Worm (Caenorhabditis elegans) whole organism, late embryonic: ENCODE results near the gene ugt-66.

ENCODE experiments used
- F13H6.1 ChIP-seq: sonication (generic microtip); optimal IDR thresholded peaks from 2 replicates; lab custom pipeline; 2016; ENCODE audit warnings: missing genetic modification characterization, missing compliant biosample characterization
- K02D7.2 ChIP-seq: sonication (generic microtip); optimal IDR thresholded peaks from 2 replicates; lab custom pipeline; 2017; ENCODE audit warnings: mild to moderate bottlenecking, missing genetic modification characterization, missing compliant biosample characterization
- Y22D7AL.16 ChIP-seq: sonication (generic microtip); optimal IDR thresholded peaks from 2 replicates; lab custom pipeline; 2016; ENCODE audit warnings: missing genetic modification characterization, missing compliant biosample characterization
- ahr-1 ChIP-seq: sonication (generic microtip); optimal IDR thresholded peaks from 2 replicates; lab custom pipeline; 2016; ENCODE audit warnings: missing genetic modification characterization, missing compliant biosample characterization
- ceh-14 ChIP-seq: sonication (generic microtip); optimal IDR thresholded peaks from 2 replicates; lab custom pipeline; 2016; ENCODE audit warnings: missing genotype, missing genetic modification characterization, missing compliant biosample characterization
- ceh-19 ChIP-seq: fragments of 200-800 bp; sonication (Bioruptor generic); optimal IDR thresholded peaks from 2 replicates; lab custom pipeline; 2018; ENCODE audit warnings: mild to moderate bottlenecking, missing genetic modification characterization, missing compliant biosample characterization
- ceh-22 ChIP-seq: sonication (generic microtip); optimal IDR thresholded peaks from 2 replicates; lab custom pipeline; 2017; ENCODE audit warnings: missing biosample characterization, missing genetic modification characterization
- ceh-24 ChIP-seq: sonication (generic microtip); optimal IDR thresholded peaks from 2 replicates; lab custom pipeline; 2016; ENCODE audit warnings: mild to moderate bottlenecking, missing genetic modification characterization, missing compliant biosample characterization
- ceh-34 ChIP-seq: sonication (generic microtip); optimal IDR thresholded peaks from 2 replicates; lab custom pipeline; 2016; ENCODE audit warnings: mild to moderate bottlenecking, missing genetic modification characterization, missing compliant biosample characterization
- ceh-45 ChIP-seq: fragments of 200-800 bp; sonication (Bioruptor generic); IDR thresholded peaks from 2 replicates; pipeline ENCODE4 v1.3.6; 2022; ENCODE audit warnings: missing genetic modification reagents, missing genetic modification characterization, missing compliant biosample characterization
- ceh-48 ChIP-seq: sonication (generic microtip); optimal IDR thresholded peaks from 2 replicates; lab custom pipeline; 2016; ENCODE audit warnings: missing genetic modification characterization, inconsistent platforms, missing compliant biosample characterization
- elt-4 ChIP-seq: sonication (generic microtip); optimal IDR thresholded peaks from 2 replicates; lab custom pipeline; 2016; ENCODE audit warnings: missing genetic modification characterization, missing compliant biosample characterization
- ets-4 ChIP-seq: sonication (generic microtip); optimal IDR thresholded peaks from 2 replicates; lab custom pipeline; 2016; ENCODE audit warnings: missing genetic modification characterization, missing compliant biosample characterization
- eyg-1 ChIP-seq: sonication (generic microtip); optimal IDR thresholded peaks from 2 replicates; lab custom pipeline; 2016; ENCODE audit warnings: missing genotype, missing genetic modification characterization, missing compliant biosample characterization
- fkh-10 ChIP-seq: fragments of 150-350 bp; optimal IDR thresholded peaks from 2 replicates; lab custom pipeline; 2014; ENCODE audit warnings: missing biosample characterization, missing genetic modification reagents, missing genetic modification characterization
- hlh-6 ChIP-seq: sonication (generic microtip); optimal IDR thresholded peaks from 2 replicates; lab custom pipeline; 2016; ENCODE audit warnings: missing genotype, missing genetic modification characterization, missing compliant biosample characterization
- hlh-8 ChIP-seq: sonication (generic microtip); optimal IDR thresholded peaks from 2 replicates; lab custom pipeline; 2016; ENCODE audit warnings: missing genotype, missing genetic modification characterization, missing compliant biosample characterization
- lim-6 ChIP-seq: sonication (generic microtip); optimal IDR thresholded peaks from 2 replicates; lab custom pipeline; 2016; ENCODE audit warnings: missing genetic modification characterization, missing compliant biosample characterization
- lin-11 ChIP-seq: fragments of 200-800 bp; sonication (Bioruptor generic); optimal IDR thresholded peaks from 2 replicates; lab custom pipeline; 2018; ENCODE audit warnings: mild to moderate bottlenecking, missing genetic modification characterization, missing compliant biosample characterization
- madf-2 ChIP-seq: sonication (generic microtip); optimal IDR thresholded peaks from 2 replicates; lab custom pipeline; 2017; ENCODE audit warnings: missing genetic modification characterization, missing compliant biosample characterization
- mec-3 ChIP-seq: sonication (generic microtip); optimal IDR thresholded peaks from 2 replicates; lab custom pipeline; 2016; ENCODE audit warnings: borderline replicate concordance, missing genetic modification characterization, missing compliant biosample characterization
- nhr-11 ChIP-seq: fragments of 150-350 bp; optimal IDR thresholded peaks from 2 replicates; lab custom pipeline; 2014; ENCODE audit warnings: missing biosample characterization, missing genetic modification characterization
- nhr-232 ChIP-seq: sonication (generic microtip); optimal IDR thresholded peaks from 2 replicates; lab custom pipeline; 2016; ENCODE audit warnings: missing genetic modification characterization, missing compliant biosample characterization
- npax-4 ChIP-seq: sonication (generic microtip); optimal IDR thresholded peaks from 2 replicates; lab custom pipeline; 2016; ENCODE audit warnings: missing genetic modification characterization, missing compliant biosample characterization
- pha-2 ChIP-seq: sonication (generic microtip); optimal IDR thresholded peaks from 2 replicates; lab custom pipeline; 2017; ENCODE audit warnings: mild to moderate bottlenecking, missing genetic modification characterization, missing compliant biosample characterization
- pha-4 ChIP-seq: fragments of 150-350 bp; optimal IDR thresholded peaks from 2 replicates; lab custom pipeline; 2018; ENCODE audit warnings: missing biosample characterization, missing genetic modification reagents, missing genetic modification characterization
- pqm-1 ChIP-seq: sonication (generic microtip); optimal IDR thresholded peaks from 2 replicates; lab custom pipeline; 2016; ENCODE audit warnings: missing genetic modification characterization, missing compliant biosample characterization
- ref-2 ChIP-seq: sonication (generic microtip); optimal IDR thresholded peaks from 2 replicates; lab custom pipeline; 2016; ENCODE audit warnings: missing genetic modification characterization, missing compliant biosample characterization
- rnt-1 ChIP-seq: sonication (generic microtip); optimal IDR thresholded peaks from 2 replicates; lab custom pipeline; 2016; ENCODE audit warnings: missing genetic modification characterization, missing compliant biosample characterization
- sdc-2 ChIP-seq: sonication (generic microtip); optimal IDR thresholded peaks from 2 replicates; lab custom pipeline; 2016; ENCODE audit warnings: missing genotype, missing genetic modification characterization, missing compliant biosample characterization
- sox-2 ChIP-seq: fragments of 200-800 bp; sonication (Bioruptor generic); IDR thresholded peaks from 2 replicates; pipeline ENCODE4 v1.3.6; 2022; ENCODE audit warnings: missing genetic modification reagents, missing genetic modification characterization, missing compliant biosample characterization
- sox-4 ChIP-seq: sonication (generic microtip); optimal IDR thresholded peaks from 2 replicates; lab custom pipeline; 2017; ENCODE audit warnings: mild to moderate bottlenecking, missing genetic modification characterization, inconsistent platforms, missing compliant biosample characterization
- syd-9 ChIP-seq: sonication (generic microtip); optimal IDR thresholded peaks from 2 replicates; lab custom pipeline; 2016; ENCODE audit warnings: mild to moderate bottlenecking, missing genetic modification characterization, moderate library complexity, missing compliant biosample characterization
- tbx-7 ChIP-seq: sonication (generic microtip); optimal IDR thresholded peaks from 2 replicates; lab custom pipeline; 2016; ENCODE audit warnings: missing genotype, missing genetic modification characterization, missing compliant biosample characterization
- unc-42 ChIP-seq: sonication (generic microtip); optimal IDR thresholded peaks from 2 replicates; lab custom pipeline; 2016; ENCODE audit warnings: missing genotype, missing genetic modification characterization, missing compliant biosample characterization
- unc-55 ChIP-seq: sonication (generic microtip); optimal IDR thresholded peaks from 2 replicates; lab custom pipeline; 2017; ENCODE audit warnings: missing biosample characterization, missing genetic modification reagents, missing genetic modification characterization
- ztf-16 ChIP-seq: sonication (generic microtip); optimal IDR thresholded peaks from 2 replicates; lab custom pipeline; 2017; ENCODE audit warnings: missing genetic modification characterization, missing compliant biosample characterization

ugt-66 gene

ce11 chrIII:6221403-6221802, 27.0 kb upstream of the ugt-66 start:
- TF ChIP-seq ceh-45 (no peak), sox-4 (tag; lab: Kevin White, UChicago) (no peak), tbx-7 (tag; lab: Kevin White, UChicago) (no peak), pha-2 (tag; lab: Kevin White, UChicago) (no peak), ets-4 (tag; lab: Kevin White, UChicago) (no peak), ceh-19 (GFP tag; lab: Kevin White, UChicago) (no peak), ceh-48 (tag; lab: Kevin White, UChicago) (no peak), nhr-232 (no peak)

- no peak for TF ChIP-seq K02D7.2 (tag; lab: Kevin White, UChicago)
- no peak for TF ChIP-seq mec-3 (tag; lab: Kevin White, UChicago)
- TF ChIP-seq pqm-1 (tag; lab: Kevin White, UChicago): no peak
- TF ChIP-seq lin-11 (tag; lab: Kevin White, UChicago): no peak
- TF ChIP-seq npax-4 (tag; lab: Kevin White, UChicago): no peak
- no peak for TF ChIP-seq nhr-11 (tag; lab: Kevin White, UChicago)
- TF ChIP-seq fkh-10 (GFP tag; lab: Kevin White, UChicago): no peak
- TF ChIP-seq rnt-1 (tag; lab: Kevin White, UChicago): no peak
- TF ChIP-seq syd-9 (tag; lab: Kevin White, UChicago): no peak
- TF ChIP-seq ceh-34 (tag; lab: Kevin White, UChicago): no peak
- no peak for TF ChIP-seq lim-6
- TF ChIP-seq sox-2 (GFP tag; lab: Robert Waterston, UW): no peak
- TF ChIP-seq hlh-6 (tag; lab: Kevin White, UChicago): no peak
- TF ChIP-seq madf-2 (tag; lab: Kevin White, UChicago): no peak
- no peak for TF ChIP-seq ceh-19 (GFP tag; lab: Kevin White, UChicago)
- TF ChIP-seq hlh-8: no peak
- no peak for TF ChIP-seq Y22D7AL.16 (tag; lab: Kevin White, UChicago)
- TF ChIP-seq sdc-2 (tag; lab: Kevin White, UChicago): no peak
- no peak for TF ChIP-seq tbx-7 (tag; lab: Kevin White, UChicago)
Observed at ce11 chrIII:6216833-6217466, 22.6 kb upstream of the ugt-66 start, which contains the start of gene hot-4. Gene hot-4 (plus strand): TSS chrIII:6217416.

- TF ChIP-seq npax-4 (tag; lab: Kevin White, UChicago) (no peak), pha-4 (tag; lab: Kevin White, UChicago) (no peak), ceh-24 (tag; lab: Kevin White, UChicago) (no peak), elt-4 (no peak), lin-11 (tag; lab: Kevin White, UChicago) (no peak), lim-6 (no peak), unc-55 (no peak), eyg-1 (tag; lab: Kevin White, UChicago) (no peak), F13H6.1 (tag; lab: Kevin White, UChicago) (no peak), ztf-16 (tag; lab: Kevin White, UChicago) (no peak), ceh-48 (tag; lab: Kevin White, UChicago) (no peak)
Observed at ce11 chrIII:6215943-6216342, 21.6 kb upstream of the ugt-66 start.

ce11 chrIII:6215476-6215875, 21.1 kb upstream of the ugt-66 start, which contains the start of gene C23G10.11:
Gene C23G10.11 (minus strand): TSS chrIII:6215576.
- TF ChIP-seq ref-2 (tag; lab: Kevin White, UChicago): no peak
- TF ChIP-seq ceh-14: no peak
- TF ChIP-seq K02D7.2 (tag; lab: Kevin White, UChicago): no peak
- no peak for TF ChIP-seq ahr-1
- TF ChIP-seq eyg-1 (tag; lab: Kevin White, UChicago): no peak
- no peak for TF ChIP-seq pqm-1 (tag; lab: Kevin White, UChicago)
- no peak for TF ChIP-seq unc-42 (tag; lab: Kevin White, UChicago)
- no peak for TF ChIP-seq hlh-8
- TF ChIP-seq tbx-7 (tag; lab: Kevin White, UChicago): no peak
- no peak for TF ChIP-seq ceh-22
